Fruit fly (Drosophila melanogaster) whole organism, embryonic: ENCODE data around the gene apolpp.

Experiments used
- Asciz ChIP-seq: fragments of 200-800 bp; sonication (Bioruptor generic); optimal IDR thresholded peaks from 2 replicates; lab custom pipeline; 2017; ENCODE audit warnings: missing biosample characterization, mild to moderate bottlenecking, missing genetic modification characterization, missing genetic modification reagents
- Bgb ChIP-seq: fragments of 200-800 bp; sonication (Bioruptor generic); IDR thresholded peaks from 2 replicates; pipeline ENCODE4 v1.3.6; 2022; ENCODE audit warnings: missing biosample characterization, missing genetic modification characterization; ENCODE audit not compliant: partially characterized antibody
- CG10209 ChIP-seq: fragments of 200-800 bp; sonication (Bioruptor generic); optimal IDR thresholded peaks from 3 replicates; lab custom pipeline; 2017; ENCODE audit warnings: missing biosample characterization, mild to moderate bottlenecking, missing genetic modification characterization, missing genetic modification reagents
- CG10366 ChIP-seq: fragments of 200-800 bp; sonication (Bioruptor generic); IDR thresholded peaks from 2 replicates; pipeline ENCODE4 v1.3.6; 2022; ENCODE audit warnings: missing biosample characterization, missing genetic modification characterization
- CG10431 ChIP-seq: fragments of 200-800 bp; sonication (Bioruptor generic); optimal IDR thresholded peaks from 3 replicates; lab custom pipeline; 2018; ENCODE audit warnings: missing biosample characterization, mild to moderate bottlenecking, missing genetic modification characterization
- CG10565 ChIP-seq: fragments of 200-800 bp; sonication (Bioruptor generic); optimal IDR thresholded peaks from 3 replicates; lab custom pipeline; 2016; ENCODE audit warnings: missing biosample characterization, mild to moderate bottlenecking, missing genetic modification characterization
- CG11093 ChIP-seq: fragments of 200-800 bp; sonication (Bioruptor generic); IDR thresholded peaks from 3 replicates; pipeline ENCODE4 v1.3.6; 2022; ENCODE audit warnings: missing biosample characterization, missing genetic modification characterization
- CG11456 ChIP-seq: fragments of 200-800 bp; sonication (Bioruptor generic); IDR thresholded peaks from 3 replicates; pipeline ENCODE4 v1.3.6; 2022; ENCODE audit warnings: missing biosample characterization, missing genetic modification characterization
- CG12769 ChIP-seq: fragments of 200-800 bp; sonication (Bioruptor generic); optimal IDR thresholded peaks from 2 replicates; lab custom pipeline; 2019; ENCODE audit warnings: missing biosample characterization, mild to moderate bottlenecking, missing genetic modification characterization, moderate library complexity
- CG13123 ChIP-seq: fragments of 200-800 bp; sonication (Bioruptor generic); optimal IDR thresholded peaks from 2 replicates; lab custom pipeline; 2016; ENCODE audit warnings: missing biosample characterization, missing genetic modification characterization
- CG15696 ChIP-seq: fragments of 200-800 bp; sonication (Bioruptor generic); optimal IDR thresholded peaks from 2 replicates; lab custom pipeline; 2019; ENCODE audit warnings: missing biosample characterization, mild to moderate bottlenecking, missing genetic modification characterization, moderate library complexity
- CG17802 ChIP-seq: fragments of 200-800 bp; sonication (Bioruptor generic); optimal IDR thresholded peaks from 2 replicates; lab custom pipeline; 2018; ENCODE audit warnings: missing biosample characterization, mild to moderate bottlenecking, missing genetic modification characterization, moderate library complexity
- CG2120 ChIP-seq: fragments of 200-800 bp; sonication (Bioruptor generic); optimal IDR thresholded peaks from 3 replicates; lab custom pipeline; 2016; ENCODE audit warnings: missing biosample characterization, missing genetic modification characterization
- CG2199 ChIP-seq: fragments of 200-800 bp; sonication (Bioruptor generic); IDR thresholded peaks from 3 replicates; pipeline ENCODE4 v1.3.6; 2022; ENCODE audit warnings: missing biosample characterization, missing genetic modification characterization
- CG32772 ChIP-seq: fragments of 200-800 bp; sonication (Bioruptor generic); IDR thresholded peaks from 2 replicates; pipeline ENCODE4 v1.3.6; 2022; ENCODE audit warnings: missing biosample characterization, missing genetic modification characterization
- CG4282 ChIP-seq: fragments of 200-800 bp; sonication (Bioruptor generic); optimal IDR thresholded peaks from 2 replicates; lab custom pipeline; 2016; ENCODE audit warnings: missing biosample characterization, missing genetic modification characterization
- CG4328 ChIP-seq: fragments of 200-800 bp; sonication (Bioruptor generic); optimal IDR thresholded peaks from 3 replicates; lab custom pipeline; 2017; ENCODE audit warnings: missing biosample characterization, missing genetic modification reagents, missing genetic modification characterization
- CG4617 ChIP-seq: fragments of 200-800 bp; sonication (Bioruptor generic); optimal IDR thresholded peaks from 3 replicates; lab custom pipeline; 2016; ENCODE audit warnings: missing biosample characterization, missing genetic modification characterization, borderline replicate concordance
- CG6654 ChIP-seq: fragments of 200-800 bp; sonication (Bioruptor generic); optimal IDR thresholded peaks from 2 replicates; lab custom pipeline; 2017; ENCODE audit warnings: missing biosample characterization, mild to moderate bottlenecking, missing genetic modification characterization
- CG7556 ChIP-seq: fragments of 200-800 bp; sonication (Bioruptor generic); optimal IDR thresholded peaks from 2 replicates; lab custom pipeline; 2017; ENCODE audit warnings: missing biosample characterization, mild to moderate bottlenecking, missing genetic modification characterization
- CG9727 ChIP-seq: fragments of 200-800 bp; sonication (Bioruptor generic); optimal IDR thresholded peaks from 3 replicates; lab custom pipeline; 2017; ENCODE audit warnings: missing biosample characterization, mild to moderate bottlenecking, missing genetic modification characterization
- CG9817 ChIP-seq: fragments of 200-800 bp; sonication (Bioruptor generic); optimal IDR thresholded peaks from 2 replicates; lab custom pipeline; 2018; ENCODE audit warnings: missing biosample characterization, mild to moderate bottlenecking, missing genetic modification characterization, moderate library complexity
- D19A ChIP-seq: fragments of 200-800 bp; optimal IDR thresholded peaks from 3 replicates; lab custom pipeline; 2019; ENCODE audit warnings: missing biosample characterization, mild to moderate bottlenecking, missing genetic modification characterization, moderate library complexity
- Deaf1 ChIP-seq: fragments of 200-800 bp; optimal IDR thresholded peaks from 3 replicates; lab custom pipeline; 2019; ENCODE audit warnings: missing biosample characterization, mild to moderate bottlenecking, missing genetic modification characterization, moderate library complexity
- Ets65A ChIP-seq: fragments of 200-800 bp; sonication (Bioruptor generic); peaks from one replicate; lab custom pipeline; 2016; ENCODE audit warnings: missing biosample characterization, missing genetic modification characterization
- Jarid2 ChIP-seq: fragments of 200-800 bp; sonication (Bioruptor generic); optimal IDR thresholded peaks from 3 replicates; lab custom pipeline; 2017; ENCODE audit warnings: mild to moderate bottlenecking, missing biosample characterization, missing genetic modification reagents, missing genetic modification characterization
- Kr ChIP-seq: fragments of 200-800 bp; sonication (Bioruptor generic); optimal IDR thresholded peaks from 2 replicates; lab custom pipeline; 2017; ENCODE audit warnings: missing biosample characterization, mild to moderate bottlenecking, missing genetic modification characterization
- NC2β ChIP-seq: fragments of 200-800 bp; sonication (Bioruptor generic); optimal IDR thresholded peaks from 2 replicates; lab custom pipeline; 2016; ENCODE audit warnings: missing biosample characterization, missing genetic modification characterization
- Oli ChIP-seq: fragments of 200-800 bp; sonication (Bioruptor generic); optimal IDR thresholded peaks from 2 replicates; lab custom pipeline; 2018; ENCODE audit warnings: missing biosample characterization, mild to moderate bottlenecking, missing genetic modification characterization, moderate library complexity
- Opbp ChIP-seq: fragments of 200-800 bp; sonication (Bioruptor generic); IDR thresholded peaks from 3 replicates; pipeline ENCODE4 v1.3.6; 2022; ENCODE audit warnings: missing biosample characterization, missing genetic modification characterization; ENCODE audit not compliant: partially characterized antibody
- Ptx1 ChIP-seq: fragments of 200-800 bp; sonication (Bioruptor generic); IDR thresholded peaks from 2 replicates; pipeline ENCODE4 v1.3.6; 2022; ENCODE audit warnings: missing biosample characterization, missing genetic modification characterization
- Xbp1 ChIP-seq: fragments of 200-800 bp; sonication (Bioruptor generic); optimal IDR thresholded peaks from 3 replicates; lab custom pipeline; 2016; ENCODE audit warnings: missing biosample characterization, mild to moderate bottlenecking, missing genetic modification characterization
- ci ChIP-seq: fragments of 200-800 bp; sonication (Bioruptor generic); IDR thresholded peaks from 3 replicates; pipeline ENCODE4 v1.3.6; 2022; ENCODE audit warnings: missing biosample characterization, missing genetic modification characterization
- corto ChIP-seq: fragments of 200-800 bp; sonication (Bioruptor generic); optimal IDR thresholded peaks from 2 replicates; lab custom pipeline; 2016; ENCODE audit warnings: missing biosample characterization, mild to moderate bottlenecking, missing genetic modification characterization, moderate library complexity
- cwo ChIP-seq: fragments of 200-800 bp; sonication (Bioruptor generic); optimal IDR thresholded peaks from 3 replicates; lab custom pipeline; 2017; ENCODE audit warnings: missing biosample characterization, missing genetic modification characterization, mild to moderate bottlenecking, moderate library complexity, missing genetic modification reagents
- emc ChIP-seq: fragments of 200-800 bp; sonication (Bioruptor generic); optimal IDR thresholded peaks from 2 replicates; lab custom pipeline; 2016; ENCODE audit warnings: missing biosample characterization, missing genetic modification characterization
- eyg ChIP-seq: fragments of 200-800 bp; sonication (Bioruptor generic); optimal IDR thresholded peaks from 3 replicates; lab custom pipeline; 2016; ENCODE audit warnings: missing biosample characterization, missing genetic modification characterization
- ham ChIP-seq: fragments of 200-800 bp; sonication (Bioruptor generic); IDR thresholded peaks from 2 replicates; pipeline ENCODE4 v1.3.6; 2022; ENCODE audit warnings: missing biosample characterization, missing genetic modification characterization
- inv ChIP-seq: fragments of 200-800 bp; sonication (Bioruptor generic); IDR thresholded peaks from 2 replicates; pipeline ENCODE4 v1.3.6; 2022; ENCODE audit warnings: missing biosample characterization, missing genetic modification characterization; ENCODE audit not compliant: partially characterized antibody
- jing ChIP-seq: fragments of 200-800 bp; sonication (Bioruptor generic); optimal IDR thresholded peaks from 2 replicates; lab custom pipeline; 2018; ENCODE audit warnings: missing biosample characterization, mild to moderate bottlenecking, missing genetic modification characterization
- kay ChIP-seq: fragments of 200-800 bp; sonication (Bioruptor generic); optimal IDR thresholded peaks from 2 replicates; lab custom pipeline; 2016; ENCODE audit warnings: missing biosample characterization, missing genetic modification characterization
- lov ChIP-seq, 2 experiments: fragments of 200-800 bp in 1 of 2; fragments of >200 bp in 1 of 2; sonication (Bioruptor generic) in 1 of 2; IDR thresholded peaks in 1 of 2; optimal IDR thresholded peaks in 1 of 2; 2 replicates in 1 of 2; 3 replicates in 1 of 2; pipeline versions ENCODE4 v1.3.6 to Lab custom; 2017 to 2022; ENCODE audit warnings: missing biosample characterization in 1 of 2, missing genetic modification characterization in 1 of 2
- maf-S ChIP-seq: fragments of 200-800 bp; sonication (Bioruptor generic); optimal IDR thresholded peaks from 2 replicates; lab custom pipeline; 2016; ENCODE audit warnings: missing biosample characterization, missing genetic modification characterization
- nmo ChIP-seq: fragments of 200-800 bp; sonication (Bioruptor generic); optimal IDR thresholded peaks from 2 replicates; lab custom pipeline; 2018; ENCODE audit warnings: missing biosample characterization, mild to moderate bottlenecking, missing genetic modification characterization, moderate library complexity
- pan ChIP-seq, 4 experiments: fragments of >200 bp in 3 of 4; fragments of 200-800 bp in 1 of 4; sonication (Bioruptor generic) in 1 of 4; optimal IDR thresholded peaks in 3 of 4; IDR thresholded peaks in 1 of 4; 2 replicates each; pipeline versions ENCODE4 v1.3.6 to Lab custom; 2017 to 2022; ENCODE audit warnings: missing biosample characterization in 2 of 4, missing genetic modification characterization in 2 of 4, mixed read lengths in 1 of 4
- pb ChIP-seq: fragments of 200-800 bp; sonication (Bioruptor generic); optimal IDR thresholded peaks from 3 replicates; lab custom pipeline; 2016; ENCODE audit warnings: missing biosample characterization, missing genetic modification characterization
- seq ChIP-seq: fragments of 200-800 bp; sonication (Bioruptor generic); IDR thresholded peaks from 2 replicates; pipeline ENCODE4 v1.3.6; 2022; ENCODE audit warnings: missing biosample characterization, missing genetic modification characterization
- trem ChIP-seq: fragments of 200-800 bp; optimal IDR thresholded peaks from 3 replicates; lab custom pipeline; 2019; ENCODE audit warnings: missing biosample characterization, mild to moderate bottlenecking, missing genetic modification characterization, moderate library complexity
- vnd ChIP-seq: fragments of 200-800 bp; sonication (Bioruptor generic); IDR thresholded peaks from 3 replicates; pipeline ENCODE4 v1.3.6; 2022; ENCODE audit warnings: missing biosample characterization, missing genetic modification characterization; ENCODE audit not compliant: partially characterized antibody
- zen ChIP-seq: fragments of 200-800 bp; sonication (Bioruptor generic); optimal IDR thresholded peaks from 3 replicates; lab custom pipeline; 2018; ENCODE audit warnings: missing biosample characterization, mild to moderate bottlenecking, missing genetic modification characterization, moderate library complexity

apolpp gene

DNA sequence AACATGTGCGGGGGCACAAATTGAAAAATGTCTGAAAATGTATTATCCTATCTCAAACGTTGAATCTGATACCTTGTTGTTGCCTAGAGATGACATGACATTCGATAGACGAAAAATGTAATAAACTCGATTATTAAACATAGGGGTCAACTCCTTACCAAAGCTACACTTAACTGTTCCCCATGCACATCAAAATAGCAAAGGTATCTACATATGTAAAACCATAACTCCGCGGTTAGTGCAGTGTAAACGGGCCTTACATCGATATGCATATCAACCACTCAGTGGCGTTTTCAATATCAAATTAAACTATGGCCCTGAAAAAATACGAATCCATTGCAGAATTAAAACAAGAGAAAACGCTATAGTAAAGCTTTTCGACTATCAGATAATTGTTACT lies 9.5 kb upstream of the apolpp start (continued):
- TF ChIP-seq cwo (GFP tag; lab: Kevin White, UChicago) (no peak), inv (GFP tag; lab: Robert Waterston, UW) (no peak), CG10209 (GFP tag; lab: Kevin White, UChicago) (no peak), CG12769 (tag; lab: Kevin White, UChicago) (no peak), CG17802 (tag; lab: Kevin White, UChicago) (peak; percentile 99), CG15696 (tag; lab: Kevin White, UChicago) (peak; percentile 0), Ptx1 (GFP tag; lab: Robert Waterston, UW) (no peak), Oli (tag; lab: Kevin White, UChicago) (no peak), pan (optimal IDR thresholded peaks at IDR 0.05; lab: Kevin White, UChicago) (no peak), pan (GFP tag; optimal IDR thresholded peaks at IDR 0.05 in 1 of 2, IDR thresholded peaks at IDR 0.05 in 1 of 2) (no peak), Xbp1 (GFP tag; lab: Kevin White, UChicago) (peak; percentile 17), seq (GFP tag; lab: Robert Waterston, UW) (no peak), NC2β (no peak), CG10565 (no peak), CG6654 (no peak), vnd (no peak), Bgb (GFP tag; lab: Robert Waterston, UW) (peak; percentile 25; the same call in 1 of the 2 replicates), CG4328 (no peak), Asciz (no peak), eyg (GFP tag; lab: Kevin White, UChicago) (no peak), kay (GFP tag; lab: Kevin White, UChicago) (no peak), Kr (GFP tag; lab: Kevin White, UChicago) (no peak), Ets65A (no peak), nmo (no peak), emc (GFP tag; lab: Kevin White, UChicago) (no peak), D19A (no peak), CG32772 (GFP tag; lab: Robert Waterston, UW) (no peak), maf-S (GFP tag; lab: Kevin White, UChicago) (no peak), CG10366 (GFP tag; lab: Robert Waterston, UW) (no peak), CG2120 (GFP tag; lab: Kevin White, UChicago) (peak; percentile 17), trem (tag; lab: Kevin White, UChicago) (peak; percentile 28), ci (no peak), Deaf1 (no peak), CG9727 (GFP tag; lab: Kevin White, UChicago) (no peak), CG7556 (GFP tag; lab: Kevin White, UChicago) (no peak), Jarid2 (GFP tag; lab: Kevin White, UChicago) (no peak), CG11456 (GFP tag; lab: Robert Waterston, UW) (no peak), ham (GFP tag; lab: Robert Waterston, UW) (no peak), CG4617 (GFP tag; lab: Kevin White, UChicago) (peak; percentile 74), lov (optimal IDR thresholded peaks at IDR 0.05; lab: Kevin White, UChicago) (no peak), lov (GFP tag; IDR thresholded peaks at IDR 0.05; lab: Robert Waterston, UW) (no peak), pb (GFP tag; lab: Kevin White, UChicago) (no peak), CG10431 (GFP tag; lab: Kevin White, UChicago) (peak; percentile 71), CG11093 (GFP tag; lab: Robert Waterston, UW) (no peak), CG13123 (GFP tag; lab: Kevin White, UChicago) (no peak), corto (no peak), jing (GFP tag; lab: Kevin White, UChicago) (no peak), CG9817 (tag; lab: Kevin White, UChicago) (no peak), zen (peak; percentile 33), Opbp (GFP tag; lab: Robert Waterston, UW) (no peak), CG4282 (GFP tag; lab: Kevin White, UChicago) (no peak), CG2199 (peak; percentile 93)
